Fruit fly (Drosophila melanogaster) whole organism, pupa: ENCODE results near the gene CG15153.

ENCODE experiments used
- CG12605 ChIP-seq: fragments of 200-800 bp; sonication (Bioruptor generic); IDR thresholded peaks from 2 replicates; pipeline ENCODE4 v1.3.6; 2022; ENCODE audit warnings: missing biosample characterization, missing genetic modification characterization
- CG13204 ChIP-seq: fragments of 200-800 bp; sonication (Bioruptor generic); optimal IDR thresholded peaks from 2 replicates; lab custom pipeline; 2018; ENCODE audit warnings: missing biosample characterization, mild to moderate bottlenecking, missing genetic modification characterization, moderate library complexity
- CG17806 ChIP-seq: fragments of 200-800 bp; sonication (Bioruptor generic); optimal IDR thresholded peaks from 2 replicates; lab custom pipeline; 2018; ENCODE audit warnings: missing biosample characterization, mild to moderate bottlenecking, missing genetic modification characterization, moderate library complexity
- CG32121 ChIP-seq: fragments of 200-800 bp; sonication (Bioruptor generic); IDR thresholded peaks from 2 replicates; pipeline ENCODE4 v1.3.6; 2022; ENCODE audit warnings: missing biosample characterization, missing genetic modification characterization
- CG4496 ChIP-seq: fragments of 200-800 bp; sonication (Bioruptor generic); IDR thresholded peaks from 3 replicates; pipeline ENCODE4 v1.3.6; 2022; ENCODE audit warnings: missing biosample characterization, missing genetic modification characterization
- D1 ChIP-seq: fragments of 200-800 bp; sonication (Bioruptor generic); optimal IDR thresholded peaks from 2 replicates; lab custom pipeline; 2018; ENCODE audit warnings: missing biosample characterization, mild to moderate bottlenecking, missing genetic modification characterization, moderate library complexity
- Pif1A ChIP-seq: fragments of 200-800 bp; sonication (Bioruptor generic); optimal IDR thresholded peaks from 3 replicates; lab custom pipeline; 2016; ENCODE audit warnings: missing biosample characterization, missing genetic modification characterization
- Pif1B ChIP-seq: fragments of 200-800 bp; sonication (Bioruptor generic); optimal IDR thresholded peaks from 3 replicates; lab custom pipeline; 2016; ENCODE audit warnings: missing biosample characterization, missing genetic modification characterization
- Snoo ChIP-seq: fragments of 200-800 bp; sonication (Bioruptor generic); optimal IDR thresholded peaks from 3 replicates; lab custom pipeline; 2017; ENCODE audit warnings: missing biosample characterization, mild to moderate bottlenecking, missing genetic modification characterization, inconsistent platforms
- gl ChIP-seq: fragments of 200-800 bp; sonication (Bioruptor generic); optimal IDR thresholded peaks from 2 replicates; lab custom pipeline; 2018; ENCODE audit warnings: missing biosample characterization, mild to moderate bottlenecking, missing genetic modification characterization

DNA sequence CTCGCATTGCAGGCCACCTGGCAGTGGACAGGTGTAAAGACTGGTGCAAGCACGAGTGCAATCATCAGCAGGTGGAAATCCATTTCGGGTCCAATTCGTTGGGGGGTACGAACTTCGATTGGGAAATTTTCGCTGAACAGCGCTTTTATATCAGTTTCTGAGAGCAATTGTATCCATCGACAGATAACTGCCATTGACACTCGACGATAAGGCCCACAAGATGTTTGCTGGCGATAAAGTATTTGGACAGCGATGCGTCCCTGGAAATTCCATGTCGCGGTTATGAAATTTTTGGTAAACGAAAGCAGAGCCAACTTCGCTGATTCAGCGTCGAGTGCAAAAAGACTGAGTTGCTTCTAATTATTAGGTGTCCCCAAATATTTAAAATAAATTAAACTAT is at the start of gene CG15153:
- TF ChIP-seq Snoo (tag; lab: Kevin White, UChicago) (no peak), D1 (no peak), CG12605 (GFP tag; lab: Robert Waterston, UW) (no peak), CG17806 (tag; lab: Kevin White, UChicago) (no peak), Pif1B (GFP tag; lab: Kevin White, UChicago) (no peak), Pif1A (GFP tag; lab: Kevin White, UChicago) (no peak), CG32121 (GFP tag; lab: Robert Waterston, UW) (no peak), CG4496 (no peak), CG13204 (GFP tag; lab: Kevin White, UChicago) (no peak), gl (no peak)
